Fruit fly (Drosophila melanogaster): ENCODE data around the gene CG14445.

CG14445 gene

DNA sequence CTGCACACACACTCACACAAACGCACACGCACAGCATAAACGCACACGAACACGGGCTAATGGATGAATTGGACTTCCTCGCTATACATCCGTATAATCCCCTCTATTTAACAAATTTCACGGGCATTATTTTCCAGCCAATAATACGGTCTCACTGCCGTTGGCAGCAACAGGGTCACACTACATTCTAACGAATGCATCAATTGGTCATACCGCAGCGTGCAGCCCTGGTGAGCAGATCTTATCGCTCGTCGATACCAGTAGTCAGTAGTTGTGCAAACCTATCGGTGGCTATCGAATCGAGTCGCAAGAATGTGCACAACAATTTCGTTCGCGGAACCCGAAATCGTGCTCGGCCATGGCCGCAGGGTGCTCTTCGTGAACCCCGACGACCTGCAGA, 50.7 kb downstream of the CG14445 start, which contains the start of the genes Top3beta and wuho (continued):
- no peak for TF ChIP-seq Jarid2 (GFP tag; optimal IDR thresholded peaks at IDR 0.05)
- TF ChIP-seq MESR4 (GFP tag; optimal IDR thresholded peaks at IDR 0.05): peak; percentile 98
- TF ChIP-seq CoRest (tag; optimal IDR thresholded peaks at IDR 0.05): peak; percentile 32
- TF ChIP-seq ftz-f1 (GFP tag; optimal IDR thresholded peaks at IDR 0.05): peak; percentile 58
- TF ChIP-seq CG1233 (GFP tag; optimal IDR thresholded peaks at IDR 0.05): no peak
- TF ChIP-seq Elba2 (GFP tag; optimal IDR thresholded peaks at IDR 0.05): peak; percentile 23
- peak; percentile 94 for TF ChIP-seq stwl (tag; optimal IDR thresholded peaks at IDR 0.05)
- peak; percentile 54 for TF ChIP-seq Nf-YB (GFP tag; optimal IDR thresholded peaks at IDR 0.05)
- TF ChIP-seq Mes4 (GFP tag; optimal IDR thresholded peaks at IDR 0.05): peak; percentile 7
- TF ChIP-seq scrt (GFP tag; optimal IDR thresholded peaks at IDR 0.05): no peak
- peak; percentile 59 for TF ChIP-seq CG3995 (GFP tag; optimal IDR thresholded peaks at IDR 0.05)
- TF ChIP-seq cas (GFP tag; IDR thresholded peaks at IDR 0.05): no peak
- TF ChIP-seq Vsx1 (GFP tag; optimal IDR thresholded peaks at IDR 0.05): no peak
- no peak for TF ChIP-seq wor (GFP tag; IDR thresholded peaks at IDR 0.05)
- peak; percentile 63 for TF ChIP-seq CG12391 (tag; optimal IDR thresholded peaks at IDR 0.05)
- no peak for TF ChIP-seq tap (tag; optimal IDR thresholded peaks at IDR 0.05)
- TF ChIP-seq H15 (GFP tag; IDR thresholded peaks at IDR 0.05): no peak
- peak; percentile 41 for TF ChIP-seq CG30020 (tag; optimal IDR thresholded peaks at IDR 0.05)
- TF ChIP-seq CG11504 (tag; optimal IDR thresholded peaks at IDR 0.05): no peak
- TF ChIP-seq zen2 (GFP tag; IDR thresholded peaks at IDR 0.05; ENCODE audit: partially characterized antibody): 0 out of 3 replicates have a peak, but pooled peaks have one; percentile 65
- TF ChIP-seq amos (GFP tag; IDR thresholded peaks at IDR 0.05; ENCODE audit: partially characterized antibody): peak; percentile 75
- TF ChIP-seq CG11695 (GFP tag; IDR thresholded peaks at IDR 0.05): no peak
- no peak for TF ChIP-seq toy (GFP tag; IDR thresholded peaks at IDR 0.05)
- no peak for TF ChIP-seq sqz (GFP tag; optimal IDR thresholded peaks at IDR 0.05)
- TF ChIP-seq gsb (GFP tag; IDR thresholded peaks at IDR 0.05): no peak
- TF ChIP-seq zen (tag; optimal IDR thresholded peaks at IDR 0.05): peak; percentile 80
- TF ChIP-seq mam (GFP tag; optimal IDR thresholded peaks at IDR 0.05): peak; percentile 58
- peak; percentile 59 for TF ChIP-seq knrl (GFP tag; IDR thresholded peaks at IDR 0.05; ENCODE audit: partially characterized antibody)
- peak; percentile 43 for TF ChIP-seq Mad (GFP tag; optimal IDR thresholded peaks at IDR 0.05)
- peak; percentile 35 for TF ChIP-seq run (tag; optimal IDR thresholded peaks at IDR 0.05)
- TF ChIP-seq CG32532 (GFP tag; IDR thresholded peaks at IDR 0.05): 0 out of 2 replicates have a peak, but pooled peaks have one; percentile 15
- TF ChIP-seq vfl (GFP tag; optimal IDR thresholded peaks at IDR 0.05): no peak
- TF ChIP-seq unc-4 (GFP tag; IDR thresholded peaks at IDR 0.05; ENCODE audit: partially characterized antibody): peak; percentile 74
- TF ChIP-seq NfI (GFP tag; optimal IDR thresholded peaks at IDR 0.05): peak; percentile 33
- TF ChIP-seq CG10565 (GFP tag; optimal IDR thresholded peaks at IDR 0.05): no peak
- peak; percentile 93 for TF ChIP-seq CG1603 (tag; optimal IDR thresholded peaks at IDR 0.05)
- peak; percentile 62 for TF ChIP-seq CG17912 (GFP tag; optimal IDR thresholded peaks at IDR 0.05)
- TF ChIP-seq CG9817 (tag; optimal IDR thresholded peaks at IDR 0.05): no peak
- TF ChIP-seq CG9437 (GFP tag; optimal IDR thresholded peaks at IDR 0.05): no peak
- no peak for TF ChIP-seq gt (GFP tag; IDR thresholded peaks at IDR 0.05)
- no peak for TF ChIP-seq Bdp1 (GFP tag; optimal IDR thresholded peaks at IDR 0.05)
- TF ChIP-seq Hr78 (GFP tag; optimal IDR thresholded peaks at IDR 0.05): no peak
- peak; percentile 44 for TF ChIP-seq bigmax (GFP tag; optimal IDR thresholded peaks at IDR 0.05)
- peak; percentile 79 for TF ChIP-seq bbx (GFP tag; IDR thresholded peaks at IDR 0.05; ENCODE audit: partially characterized antibody)
- no peak for TF ChIP-seq CG16815 (GFP tag; optimal IDR thresholded peaks at IDR 0.05)
- peak; percentile 65; the same call in 1 of the 2 replicates for TF ChIP-seq sob (GFP tag; IDR thresholded peaks at IDR 0.05)
- no peak for TF ChIP-seq tx (GFP tag; optimal IDR thresholded peaks at IDR 0.05)
- peak; percentile 17 for TF ChIP-seq Max (GFP tag; optimal IDR thresholded peaks at IDR 0.05)
- TF ChIP-seq ERR (GFP tag; optimal IDR thresholded peaks at IDR 0.05): peak; percentile 48
- no peak for TF ChIP-seq Hand (GFP tag; optimal IDR thresholded peaks at IDR 0.05)

All from whole organism, embryonic.